Fruit fly (Drosophila melanogaster) whole organism, embryonic: ENCODE measurements around the gene CG13995.

Experiments used
- Asciz ChIP-seq: fragments of 200-800 bp; sonication (Bioruptor generic); optimal IDR thresholded peaks from 2 replicates; lab custom pipeline; 2017; ENCODE audit warnings: missing biosample characterization, mild to moderate bottlenecking, missing genetic modification characterization, missing genetic modification reagents
- CG1024 ChIP-seq: fragments of 200-800 bp; sonication (Bioruptor generic); IDR thresholded peaks from 2 replicates; pipeline ENCODE4 v1.3.6; 2022; ENCODE audit warnings: missing biosample characterization, missing genetic modification characterization
- CG10462 ChIP-seq: fragments of 200-800 bp; sonication (Bioruptor generic); optimal IDR thresholded peaks from 2 replicates; lab custom pipeline; 2016; ENCODE audit warnings: missing biosample characterization, missing genetic modification characterization
- CG11398 ChIP-seq: fragments of 200-800 bp; sonication (Bioruptor generic); optimal IDR thresholded peaks from 2 replicates; lab custom pipeline; 2016; ENCODE audit warnings: missing biosample characterization, missing genetic modification characterization
- CG12104 ChIP-seq: fragments of 200-800 bp; sonication (Bioruptor generic); optimal IDR thresholded peaks from 3 replicates; lab custom pipeline; 2016; ENCODE audit warnings: missing biosample characterization, missing genetic modification characterization
- CG12391 ChIP-seq: fragments of 200-800 bp; sonication (Bioruptor generic); optimal IDR thresholded peaks from 3 replicates; lab custom pipeline; 2018; ENCODE audit warnings: missing biosample characterization, mild to moderate bottlenecking, missing genetic modification characterization, moderate library complexity
- CG12942 ChIP-seq: fragments of 200-800 bp; sonication (Bioruptor generic); optimal IDR thresholded peaks from 3 replicates; lab custom pipeline; 2016; ENCODE audit warnings: missing biosample characterization, missing genetic modification characterization
- CG14050 ChIP-seq: fragments of 200-800 bp; sonication (Bioruptor generic); IDR thresholded peaks from 3 replicates; pipeline ENCODE4 v1.3.6; 2022; ENCODE audit warnings: missing biosample characterization, missing genetic modification characterization
- CG1529 ChIP-seq: fragments of 200-800 bp; sonication (Bioruptor generic); optimal IDR thresholded peaks from 3 replicates; lab custom pipeline; 2018; ENCODE audit warnings: missing biosample characterization, missing genetic modification characterization
- CG1603 ChIP-seq: fragments of 200-800 bp; sonication (Bioruptor generic); optimal IDR thresholded peaks from 2 replicates; lab custom pipeline; 2019; ENCODE audit warnings: missing biosample characterization, mild to moderate bottlenecking, missing genetic modification characterization, moderate library complexity
- CG16813 ChIP-seq: fragments of 200-800 bp; sonication (Bioruptor generic); IDR thresholded peaks from 3 replicates; pipeline ENCODE4 v1.3.6; 2022; ENCODE audit warnings: missing biosample characterization, missing genetic modification characterization; ENCODE audit not compliant: partially characterized antibody
- CG17328 ChIP-seq: fragments of 200-800 bp; sonication (Bioruptor generic); IDR thresholded peaks from 2 replicates; pipeline ENCODE4 v1.3.6; 2022; ENCODE audit warnings: missing biosample characterization, missing genetic modification characterization
- CG17612 ChIP-seq: fragments of 200-800 bp; sonication (Bioruptor generic); IDR thresholded peaks from 2 replicates; pipeline ENCODE4 v1.3.6; 2022; ENCODE audit warnings: missing biosample characterization, missing genetic modification characterization
- CG18619 ChIP-seq: fragments of 200-800 bp; sonication (Bioruptor generic); optimal IDR thresholded peaks from 3 replicates; lab custom pipeline; 2017; ENCODE audit warnings: missing biosample characterization, mild to moderate bottlenecking, missing genetic modification characterization
- CG18764 ChIP-seq: fragments of 200-800 bp; sonication (Bioruptor generic); optimal IDR thresholded peaks from 3 replicates; lab custom pipeline; 2016; ENCODE audit warnings: missing biosample characterization, missing genetic modification characterization
- CG32532 ChIP-seq: fragments of 200-800 bp; sonication (Bioruptor generic); IDR thresholded peaks from 2 replicates; pipeline ENCODE4 v1.3.6; 2022; ENCODE audit warnings: missing biosample characterization, missing genetic modification characterization
- CG34422 ChIP-seq: fragments of 200-800 bp; sonication (Bioruptor generic); IDR thresholded peaks from 3 replicates; pipeline ENCODE4 v1.3.6; 2022; ENCODE audit warnings: missing biosample characterization, missing genetic modification characterization
- CG3847 ChIP-seq: fragments of 200-800 bp; sonication (Bioruptor generic); IDR thresholded peaks from 2 replicates; pipeline ENCODE4 v1.3.6; 2022; ENCODE audit warnings: missing biosample characterization, missing genetic modification characterization
- CG4328 ChIP-seq: fragments of 200-800 bp; sonication (Bioruptor generic); optimal IDR thresholded peaks from 3 replicates; lab custom pipeline; 2017; ENCODE audit warnings: missing biosample characterization, missing genetic modification reagents, missing genetic modification characterization
- CG4820 ChIP-seq: fragments of 200-800 bp; sonication (Bioruptor generic); optimal IDR thresholded peaks from 3 replicates; lab custom pipeline; 2016; ENCODE audit warnings: missing biosample characterization, missing genetic modification characterization
- CG7786 ChIP-seq: fragments of 200-800 bp; sonication (Bioruptor generic); optimal IDR thresholded peaks from 2 replicates; lab custom pipeline; 2016; ENCODE audit warnings: missing biosample characterization, missing genetic modification characterization
- CG8765 ChIP-seq: fragments of 200-800 bp; sonication (Bioruptor generic); IDR thresholded peaks from 2 replicates; pipeline ENCODE4 v1.3.6; 2022; ENCODE audit warnings: missing biosample characterization, missing genetic modification characterization
- D19A ChIP-seq: fragments of 200-800 bp; optimal IDR thresholded peaks from 3 replicates; lab custom pipeline; 2019; ENCODE audit warnings: missing biosample characterization, mild to moderate bottlenecking, missing genetic modification characterization, moderate library complexity
- D19B ChIP-seq: fragments of 200-800 bp; sonication (Bioruptor generic); optimal IDR thresholded peaks from 2 replicates; lab custom pipeline; 2017; ENCODE audit warnings: missing biosample characterization, mild to moderate bottlenecking, missing genetic modification characterization
- Dad ChIP-seq: fragments of 200-800 bp; sonication (Bioruptor generic); optimal IDR thresholded peaks from 3 replicates; lab custom pipeline; 2016; ENCODE audit warnings: missing biosample characterization, missing genetic modification characterization
- Ets97D ChIP-seq: fragments of 200-800 bp; sonication (Bioruptor generic); optimal IDR thresholded peaks from 3 replicates; lab custom pipeline; 2016; ENCODE audit warnings: missing biosample characterization, missing genetic modification characterization
- H15 ChIP-seq: fragments of 200-800 bp; sonication (Bioruptor generic); IDR thresholded peaks from 3 replicates; pipeline ENCODE4 v1.3.6; 2022; ENCODE audit warnings: missing biosample characterization, missing genetic modification characterization
- Hey ChIP-seq: fragments of 200-800 bp; sonication (Bioruptor generic); optimal IDR thresholded peaks from 3 replicates; lab custom pipeline; 2018; ENCODE audit warnings: missing biosample characterization, mild to moderate bottlenecking, missing genetic modification characterization
- Jarid2 ChIP-seq: fragments of 200-800 bp; sonication (Bioruptor generic); optimal IDR thresholded peaks from 3 replicates; lab custom pipeline; 2017; ENCODE audit warnings: mild to moderate bottlenecking, missing biosample characterization, missing genetic modification reagents, missing genetic modification characterization
- Kr ChIP-seq: fragments of 200-800 bp; sonication (Bioruptor generic); optimal IDR thresholded peaks from 2 replicates; lab custom pipeline; 2017; ENCODE audit warnings: missing biosample characterization, mild to moderate bottlenecking, missing genetic modification characterization
- Meics ChIP-seq: fragments of 200-800 bp; sonication (Bioruptor generic); optimal IDR thresholded peaks from 2 replicates; lab custom pipeline; 2017; ENCODE audit warnings: missing biosample characterization, mild to moderate bottlenecking, missing genetic modification characterization
- Myb ChIP-seq: fragments of 200-800 bp; sonication (Bioruptor generic); optimal IDR thresholded peaks from 2 replicates; lab custom pipeline; 2016; ENCODE audit warnings: missing biosample characterization, missing genetic modification characterization
- Opbp ChIP-seq: fragments of 200-800 bp; sonication (Bioruptor generic); IDR thresholded peaks from 3 replicates; pipeline ENCODE4 v1.3.6; 2022; ENCODE audit warnings: missing biosample characterization, missing genetic modification characterization; ENCODE audit not compliant: partially characterized antibody
- Spps ChIP-seq: fragments of 200-800 bp; sonication (Bioruptor generic); optimal IDR thresholded peaks from 2 replicates; lab custom pipeline; 2018; ENCODE audit warnings: missing biosample characterization, mild to moderate bottlenecking, missing genetic modification characterization
- Sry-δ ChIP-seq: fragments of 200-800 bp; sonication (Bioruptor generic); optimal IDR thresholded peaks from 2 replicates; lab custom pipeline; 2016; ENCODE audit warnings: missing biosample characterization, missing genetic modification characterization
- Taf1 ChIP-seq: fragments of 200-800 bp; sonication (Bioruptor generic); IDR thresholded peaks from 2 replicates; pipeline ENCODE4 v1.3.6; 2022; ENCODE audit warnings: missing biosample characterization, missing genetic modification characterization
- Tbp ChIP-seq: fragments of >200 bp; optimal IDR thresholded peaks from 2 replicates; lab custom pipeline; 2018; ENCODE audit warnings: missing biosample characterization, missing genetic modification characterization
- aop ChIP-seq: fragments of 200-800 bp; sonication (Bioruptor generic); IDR thresholded peaks from 2 replicates; pipeline ENCODE4 v1.3.6; 2022; ENCODE audit warnings: missing biosample characterization, missing genetic modification characterization
- ara ChIP-seq: fragments of 200-800 bp; sonication (Bioruptor generic); IDR thresholded peaks from 2 replicates; pipeline ENCODE4 v1.3.6; 2022; ENCODE audit warnings: missing biosample characterization, missing genetic modification characterization
- cad ChIP-seq: fragments of >200 bp; optimal IDR thresholded peaks from 2 replicates; lab custom pipeline; 2017; ENCODE audit warnings: missing biosample characterization, missing genetic modification characterization
- disco-r ChIP-seq: fragments of 200-800 bp; sonication (Bioruptor generic); optimal IDR thresholded peaks from 2 replicates; lab custom pipeline; 2016; ENCODE audit warnings: missing biosample characterization, missing genetic modification characterization
- dmrt11E ChIP-seq: fragments of 200-800 bp; sonication (Bioruptor generic); optimal IDR thresholded peaks from 3 replicates; lab custom pipeline; 2018; ENCODE audit warnings: missing biosample characterization, mild to moderate bottlenecking, missing genetic modification characterization, moderate library complexity
- ems ChIP-seq: fragments of 200-800 bp; sonication (Bioruptor generic); optimal IDR thresholded peaks from 3 replicates; lab custom pipeline; 2016; ENCODE audit warnings: missing biosample characterization, missing genetic modification characterization
- gsb-n ChIP-seq: fragments of 200-800 bp; sonication (Bioruptor generic); optimal IDR thresholded peaks from 3 replicates; lab custom pipeline; 2018; ENCODE audit warnings: missing biosample characterization, mild to moderate bottlenecking, missing genetic modification characterization
- gt ChIP-seq: fragments of 200-800 bp; sonication (Bioruptor generic); IDR thresholded peaks from 2 replicates; pipeline ENCODE4 v1.3.6; 2022; ENCODE audit warnings: missing biosample characterization, missing genetic modification characterization
- org-1 ChIP-seq: fragments of 200-800 bp; sonication (Bioruptor generic); optimal IDR thresholded peaks from 2 replicates; lab custom pipeline; 2017; ENCODE audit warnings: missing biosample characterization, missing genetic modification characterization
- prd ChIP-seq, 3 experiments: fragments of >200 bp in 2 of 3; fragments of 200-800 bp in 1 of 3; sonication (Bioruptor generic) in 1 of 3; optimal IDR thresholded peaks in 2 of 3; IDR thresholded peaks in 1 of 3; 2 replicates in 2 of 3; 3 replicates in 1 of 3; pipeline versions ENCODE4 v1.3.6 to Lab custom; 2017 to 2022; ENCODE audit warnings: missing biosample characterization in 1 of 3, missing genetic modification characterization in 1 of 3
- sna ChIP-seq: fragments of 200-800 bp; sonication (Bioruptor generic); IDR thresholded peaks from 2 replicates; pipeline ENCODE4 v1.3.6; 2022; ENCODE audit warnings: missing biosample characterization, missing genetic modification characterization; ENCODE audit not compliant: partially characterized antibody
- ssp ChIP-seq: fragments of 200-800 bp; sonication (Bioruptor generic); IDR thresholded peaks from 2 replicates; pipeline ENCODE4 v1.3.6; 2022; ENCODE audit warnings: missing biosample characterization, missing genetic modification characterization
- tll ChIP-seq, 2 experiments: fragments of 200-800 bp in 1 of 2; fragments of >200 bp in 1 of 2; sonication (Bioruptor generic) in 1 of 2; optimal IDR thresholded peaks; 2 replicates each; lab custom pipeline; 2017 to 2019; ENCODE audit warnings: missing biosample characterization in 2 of 2, missing genetic modification characterization in 2 of 2, mild to moderate bottlenecking in 1 of 2, moderate library complexity in 1 of 2

CG13995 gene

DNA sequence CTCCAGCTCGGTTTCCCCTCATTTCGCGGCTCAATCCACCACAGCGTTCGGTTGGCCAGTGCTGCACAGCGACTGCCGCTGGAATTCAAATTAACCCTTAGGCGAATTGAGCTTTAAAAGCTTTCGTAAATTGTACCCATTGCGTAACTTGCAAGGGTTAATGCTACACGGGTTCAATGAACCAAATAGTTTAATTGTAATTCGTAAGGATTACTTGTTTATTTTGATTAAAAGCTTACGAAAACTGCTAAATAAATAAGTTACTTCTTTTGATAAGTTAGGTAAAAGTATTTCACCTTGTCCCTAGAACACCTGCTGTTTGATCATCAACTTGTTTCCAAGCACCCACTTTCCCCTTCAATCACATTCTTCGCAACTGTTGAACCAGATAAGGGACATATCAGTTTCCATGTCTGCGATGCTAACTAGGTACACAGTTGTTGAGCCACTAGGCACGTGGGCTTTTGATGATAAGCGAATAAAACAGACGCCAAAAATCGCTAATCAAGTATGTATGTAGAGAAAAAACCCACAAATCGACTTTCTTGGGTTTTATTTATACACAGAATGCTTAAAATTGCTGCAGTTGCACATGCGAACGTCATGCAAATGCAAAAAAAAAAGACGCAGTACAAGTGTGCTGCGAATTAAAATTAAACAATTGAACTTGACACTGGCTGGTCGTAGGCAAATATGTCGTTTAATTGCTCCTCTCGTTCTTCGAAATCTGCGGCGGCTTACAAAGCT is 8.0 kb upstream of the CG13995 start, which contains the start of gene Pfas (continued):
- TF ChIP-seq CG1529 (GFP tag; lab: Kevin White, UChicago): no peak
- TF ChIP-seq Dad: peak; percentile 48
- TF ChIP-seq CG17328: 0 out of 2 replicates have a peak, but pooled peaks have one; percentile 13
- no peak for TF ChIP-seq CG16813 (GFP tag; lab: Robert Waterston, UW)
- peak; percentile 25 for TF ChIP-seq org-1 (GFP tag; lab: Kevin White, UChicago)
- peak; percentile 34 for TF ChIP-seq Sry-δ (GFP tag; lab: Kevin White, UChicago)
- TF ChIP-seq CG12391 (tag; lab: Kevin White, UChicago): peak; percentile 50
- TF ChIP-seq CG8765 (GFP tag; lab: Robert Waterston, UW): no peak
- TF ChIP-seq D19B (GFP tag; lab: Kevin White, UChicago): no peak
- TF ChIP-seq Asciz (GFP tag; lab: Kevin White, UChicago): no peak
- TF ChIP-seq CG12104: peak; percentile 16
- TF ChIP-seq CG7786 (GFP tag; lab: Kevin White, UChicago): peak; percentile 56
- no peak for TF ChIP-seq disco-r (GFP tag; lab: Kevin White, UChicago)
- no peak for TF ChIP-seq Opbp (GFP tag; lab: Robert Waterston, UW)
- TF ChIP-seq CG1603 (tag; lab: Kevin White, UChicago): peak; percentile 58
- no peak for TF ChIP-seq ara (GFP tag; lab: Robert Waterston, UW)
- peak; percentile 28 for TF ChIP-seq CG4820
- TF ChIP-seq CG18764 (GFP tag; lab: Kevin White, UChicago): no peak
- peak; percentile 27 for TF ChIP-seq CG4328
- TF ChIP-seq Myb (GFP tag; lab: Kevin White, UChicago): peak; percentile 95
- TF ChIP-seq CG34422: no peak
- TF ChIP-seq dmrt11E (tag; lab: Kevin White, UChicago): no peak
- no peak for TF ChIP-seq gt
- TF ChIP-seq CG10462: no peak
- TF ChIP-seq Ets97D (GFP tag; lab: Kevin White, UChicago): peak; percentile 33
- TF ChIP-seq CG18619 (GFP tag; lab: Kevin White, UChicago): peak; percentile 38
- no peak for TF ChIP-seq Tbp (GFP tag; lab: Kevin White, UChicago)
- TF ChIP-seq Jarid2: no peak
- no peak for TF ChIP-seq H15 (GFP tag; lab: Robert Waterston, UW)
- TF ChIP-seq cad (GFP tag; lab: Kevin White, UChicago): no peak
- no peak for TF ChIP-seq CG17612
- TF ChIP-seq CG1024 (GFP tag; lab: Robert Waterston, UW): no peak
- TF ChIP-seq CG3847 (GFP tag; lab: Robert Waterston, UW): peak; percentile 63
- peak; percentile 77 for TF ChIP-seq CG32532 (GFP tag; lab: Robert Waterston, UW)
- TF ChIP-seq sna (GFP tag; lab: Robert Waterston, UW): no peak
- TF ChIP-seq prd (optimal IDR thresholded peaks at IDR 0.05; lab: Kevin White, UChicago): no peak
- TF ChIP-seq prd (GFP tag; IDR thresholded peaks at IDR 0.05; lab: Robert Waterston, UW): 0 out of 3 replicates have a peak, but pooled peaks have one; percentile 35
- TF ChIP-seq gsb-n (tag; lab: Kevin White, UChicago): no peak
- TF ChIP-seq ssp (GFP tag; lab: Robert Waterston, UW): no peak
- no peak for TF ChIP-seq tll (GFP tag; optimal IDR thresholded peaks at IDR 0.05; lab: Kevin White, UChicago)
- no peak for TF ChIP-seq Taf1 (GFP tag; lab: Robert Waterston, UW)
- peak; percentile 35 for TF ChIP-seq Hey
- TF ChIP-seq Meics: peak; percentile 75
- no peak for TF ChIP-seq D19A (tag; lab: Kevin White, UChicago)
- no peak for TF ChIP-seq Kr (GFP tag; lab: Kevin White, UChicago)
- peak; percentile 41 for TF ChIP-seq ems (GFP tag; lab: Kevin White, UChicago)
- TF ChIP-seq CG11398 (GFP tag; lab: Kevin White, UChicago): no peak
- TF ChIP-seq Spps (tag; lab: Kevin White, UChicago): no peak
- no peak for TF ChIP-seq CG14050 (GFP tag; lab: Robert Waterston, UW)
- TF ChIP-seq aop: no peak
- peak; percentile 36 for TF ChIP-seq CG12942 (GFP tag; lab: Kevin White, UChicago)
